Fruit fly (Drosophila melanogaster) whole organism, wandering third instar larva: ENCODE measurements around the gene tomb.

Source experiments
- Dfd ChIP-seq: fragments of >200 bp; optimal IDR thresholded peaks from 2 replicates; lab custom pipeline; 2017; ENCODE audit warnings: missing biosample characterization, missing genetic modification characterization
- Dif ChIP-seq: fragments of 200-275, 200-300 bp; sonication (Bioruptor generic); optimal IDR thresholded peaks from 2 replicates; lab custom pipeline; 2018; ENCODE audit warnings: missing biosample characterization, missing genetic modification characterization; ENCODE audit not compliant: partially characterized antibody
- GATAd ChIP-seq: sonication (Bioruptor generic); optimal IDR thresholded peaks from 2 replicates; lab custom pipeline; 2016; ENCODE audit warnings: missing biosample characterization, missing genetic modification characterization
- Hr83 ChIP-seq: fragments of 200-300 bp; sonication (Bioruptor generic); optimal IDR thresholded peaks from 2 replicates; lab custom pipeline; 2016; ENCODE audit warnings: missing biosample characterization, mild to moderate bottlenecking, missing genetic modification characterization, moderate library complexity; ENCODE audit not compliant: poor library complexity, severe bottlenecking
- Vsx2 ChIP-seq: fragments of 200-300, 225-300 bp; sonication (Bioruptor generic); optimal IDR thresholded peaks from 2 replicates; lab custom pipeline; 2018; ENCODE audit warnings: missing biosample characterization, missing genetic modification characterization; ENCODE audit not compliant: partially characterized antibody
- fru ChIP-seq: fragments of 200-800 bp; sonication (Bioruptor generic); optimal IDR thresholded peaks from 3 replicates; lab custom pipeline; 2016; ENCODE audit warnings: missing biosample characterization, mild to moderate bottlenecking, missing genetic modification characterization
- h ChIP-seq: fragments of 200-800 bp; sonication (Bioruptor generic); optimal IDR thresholded peaks from 3 replicates; lab custom pipeline; 2016; ENCODE audit warnings: missing biosample characterization, mild to moderate bottlenecking, missing genetic modification characterization
- pan ChIP-seq: fragments of >200 bp; optimal IDR thresholded peaks from 2 replicates; lab custom pipeline; 2017
- psq ChIP-seq: fragments of 200-800 bp; sonication (Bioruptor generic); optimal IDR thresholded peaks from 3 replicates; lab custom pipeline; 2017; ENCODE audit warnings: missing biosample characterization, mild to moderate bottlenecking, missing genetic modification characterization, moderate library complexity
- usp ChIP-seq: fragments of >200 bp; optimal IDR thresholded peaks from 2 replicates; lab custom pipeline; 2017; ENCODE audit warnings: missing biosample characterization, missing genetic modification characterization
- woc ChIP-seq: sonication (Bioruptor generic); optimal IDR thresholded peaks from 2 replicates; lab custom pipeline; 2016; ENCODE audit warnings: missing biosample characterization, mild to moderate bottlenecking, missing genetic modification characterization

dm6 chr2L:5537063-5537462 lies 505 bp upstream of the tomb start:
- TF ChIP-seq fru (GFP tag; lab: Kevin White, UChicago) (no peak), psq (GFP tag; lab: Kevin White, UChicago) (no peak), GATAd (GFP tag; lab: Kevin White, UChicago) (no peak), Dif (GFP tag; lab: Kevin White, UChicago) (no peak), Hr83 (GFP tag; lab: Kevin White, UChicago) (no peak), Vsx2 (no peak), Dfd (GFP tag; lab: Kevin White, UChicago) (no peak), h (no peak), pan (no peak), usp (no peak), woc (no peak)
